Worm (Caenorhabditis elegans): ENCODE measurements around the gene srx-51.

- TF ChIP-seq nfya-1 (tag; optimal IDR thresholded peaks at IDR 0.05; ENCODE audit: insufficient read depth) (no peak), ztf-11 (tag; optimal IDR thresholded peaks at IDR 0.05) (no peak), nhr-76 (tag; optimal IDR thresholded peaks at IDR 0.05) (no peak), unc-62 (GFP tag; optimal IDR thresholded peaks at IDR 0.05) (no peak), egl-5 (tag; optimal IDR thresholded peaks at IDR 0.05) (no peak), fos-1 (tag; optimal IDR thresholded peaks at IDR 0.05) (no peak), pqm-1 (tag; optimal IDR thresholded peaks at IDR 0.05) (no peak), snpc-4 (tag; optimal IDR thresholded peaks at IDR 0.05) (no peak)
Measured at ce11 chrV:15287856-15288255, 6.2 kb downstream of the srx-51 start, which contains the start of gene cyp-34A1.
